Fruit fly (Drosophila melanogaster) whole organism, prepupa: Measurements from ENCODE around the gene CG34266.

Experiments used
- Gug ChIP-seq: fragments of 200-800 bp; sonication (Bioruptor generic); IDR thresholded peaks from 2 replicates; pipeline ENCODE4 v1.3.6; 2022; ENCODE audit warnings: missing biosample characterization, missing genetic modification characterization
- Met ChIP-seq: fragments of 200-800 bp; sonication (Bioruptor generic); optimal IDR thresholded peaks from 3 replicates; lab custom pipeline; 2016; ENCODE audit warnings: missing biosample characterization, missing genetic modification characterization
- OdsH ChIP-seq: fragments of 200-800 bp; sonication (Bioruptor generic); optimal IDR thresholded peaks from 3 replicates; lab custom pipeline; 2016; ENCODE audit warnings: missing biosample characterization, missing genetic modification characterization
- cyc ChIP-seq: fragments of 200-800 bp; sonication (Bioruptor generic); optimal IDR thresholded peaks from 3 replicates; lab custom pipeline; 2016; ENCODE audit warnings: missing biosample characterization, missing genetic modification characterization
- spab ChIP-seq: fragments of 200-800 bp; sonication (Bioruptor generic); optimal IDR thresholded peaks from 2 replicates; lab custom pipeline; 2017; ENCODE audit warnings: missing biosample characterization, mild to moderate bottlenecking, missing genetic modification characterization, missing genetic modification reagents
- ss ChIP-seq, 2 experiments: fragments of 200-800 bp; sonication (Bioruptor generic); optimal IDR thresholded peaks; 2 replicates in 1 of 2; 3 replicates in 1 of 2; lab custom pipeline; 2017 to 2018; ENCODE audit warnings: mild to moderate bottlenecking in 2 of 2, missing biosample characterization in 2 of 2, missing genetic modification characterization in 2 of 2, moderate library complexity in 1 of 2

- TF ChIP-seq ss (GFP tag; optimal IDR thresholded peaks at IDR 0.05; lab: Kevin White, UChicago), result peak in 1 of 2 experiments; percentile 42
- TF ChIP-seq Gug (GFP tag; lab: Robert Waterston, UW), result 0 out of 2 replicates have a peak, but pooled peaks have one; percentile 14
- peak; percentile 8 for TF ChIP-seq cyc
- TF ChIP-seq spab (GFP tag; lab: Kevin White, UChicago), result peak; percentile 16
- TF ChIP-seq Met (GFP tag; lab: Kevin White, UChicago), result no peak
- TF ChIP-seq OdsH (GFP tag; lab: Kevin White, UChicago), result no peak
These were observed 1.4 kb downstream of the CG34266 start for dm6 chr3L:4679063-4679462.
